Worm (Caenorhabditis elegans) whole organism, mixed stage, embryonic: ENCODE measurements around the gene hap-1.

Experiments
- M03D4.4 ChIP-seq: sonication (generic microtip); optimal IDR thresholded peaks from 2 replicates; lab custom pipeline; 2017; ENCODE audit warnings: mild to moderate bottlenecking, missing genetic modification characterization, missing compliant biosample characterization
- ceh-39 ChIP-seq: fragments of 150-350 bp; optimal IDR thresholded peaks from 2 replicates; lab custom pipeline; 2014; ENCODE audit warnings: missing biosample characterization, missing genetic modification characterization
- ces-1 ChIP-seq: fragments of 150-350 bp; optimal IDR thresholded peaks from 2 replicates; lab custom pipeline; 2014; ENCODE audit warnings: missing biosample characterization, missing genetic modification reagents, missing genetic modification characterization
- drap-1 ChIP-seq: fragments of 200-800 bp; sonication (Bioruptor generic); optimal IDR thresholded peaks from 3 replicates; lab custom pipeline; 2018; ENCODE audit warnings: mild to moderate bottlenecking, missing genetic modification characterization, missing compliant biosample characterization
- elt-1 ChIP-seq: sonication (generic microtip); optimal IDR thresholded peaks from 2 replicates; lab custom pipeline; 2017; ENCODE audit warnings: missing genetic modification characterization, mild to moderate bottlenecking, missing compliant biosample characterization, antibody characterized with exemption, moderate library complexity, borderline replicate concordance; ENCODE audit not compliant: insufficient read depth
- elt-3 ChIP-seq: fragments of 150-350 bp; optimal IDR thresholded peaks from 2 replicates; lab custom pipeline; 2014; ENCODE audit warnings: missing biosample characterization, missing genetic modification characterization
- ham-2 ChIP-seq: fragments of 200-800 bp; sonication (Bioruptor generic); optimal IDR thresholded peaks from 2 replicates; lab custom pipeline; 2018; ENCODE audit warnings: mild to moderate bottlenecking, missing genetic modification characterization, missing compliant biosample characterization
- hlh-1 ChIP-seq: fragments of 150-350 bp; optimal IDR thresholded peaks from 2 replicates; lab custom pipeline; 2014; ENCODE audit warnings: missing biosample characterization, missing genetic modification reagents, missing genetic modification characterization
- lin-13 ChIP-seq: fragments of 150-350 bp; optimal IDR thresholded peaks from 2 replicates; lab custom pipeline; 2014; ENCODE audit warnings: missing biosample characterization, missing genetic modification characterization
- lin-32 ChIP-seq: fragments of 200-800 bp; sonication (Bioruptor generic); optimal IDR thresholded peaks from 2 replicates; lab custom pipeline; 2018; ENCODE audit warnings: mild to moderate bottlenecking, missing genetic modification characterization, missing compliant biosample characterization
- lsy-2 ChIP-seq: fragments of 150-350 bp; optimal IDR thresholded peaks from 2 replicates; lab custom pipeline; 2014; ENCODE audit warnings: missing biosample characterization, missing genetic modification characterization
- mep-1 ChIP-seq: fragments of 150-350 bp; optimal IDR thresholded peaks from 2 replicates; lab custom pipeline; 2017; ENCODE audit warnings: missing biosample characterization, missing genetic modification reagents, missing genetic modification characterization, inconsistent platforms
- mls-2 ChIP-seq: sonication (generic microtip); optimal IDR thresholded peaks from 2 replicates; lab custom pipeline; 2016; ENCODE audit warnings: mild to moderate bottlenecking, missing genetic modification characterization, moderate library complexity, missing compliant biosample characterization
- nhr-237 ChIP-seq: fragments of 150-350 bp; optimal IDR thresholded peaks from 2 replicates; lab custom pipeline; 2014; ENCODE audit warnings: missing biosample characterization, missing genetic modification characterization
- nhr-28 ChIP-seq: fragments of 150-350 bp; optimal IDR thresholded peaks from 2 replicates; lab custom pipeline; 2014; ENCODE audit warnings: missing biosample characterization, missing genetic modification characterization
- nhr-76 ChIP-seq: sonication (generic microtip); optimal IDR thresholded peaks from 2 replicates; lab custom pipeline; 2017; ENCODE audit warnings: missing biosample characterization, missing genetic modification characterization
- pha-4 ChIP-seq: fragments of 150-350 bp; optimal IDR thresholded peaks from 2 replicates; lab custom pipeline; 2018; ENCODE audit warnings: missing biosample characterization, missing genetic modification reagents, missing genetic modification characterization
- sem-2 ChIP-seq: fragments of 200-800 bp; sonication (Bioruptor generic); optimal IDR thresholded peaks from 2 replicates; lab custom pipeline; 2018; ENCODE audit warnings: mild to moderate bottlenecking, missing genetic modification characterization, missing compliant biosample characterization
- snpc-4 ChIP-seq: fragments of 150-350 bp; optimal IDR thresholded peaks from 2 replicates; lab custom pipeline; 2014; ENCODE audit warnings: missing biosample characterization, missing genetic modification characterization
- sptf-1 ChIP-seq: sonication (generic microtip); optimal IDR thresholded peaks from 2 replicates; lab custom pipeline; 2017; ENCODE audit warnings: mild to moderate bottlenecking, missing genetic modification characterization, moderate library complexity, missing compliant biosample characterization
- tbx-8 ChIP-seq: fragments of 200-800 bp; sonication (Bioruptor generic); optimal IDR thresholded peaks from 2 replicates; lab custom pipeline; 2018; ENCODE audit warnings: mild to moderate bottlenecking, missing genetic modification characterization, moderate library complexity, missing compliant biosample characterization
- unc-120 ChIP-seq: sonication (generic microtip); optimal IDR thresholded peaks from 2 replicates; lab custom pipeline; 2017; ENCODE audit warnings: missing genetic modification characterization, missing compliant biosample characterization; ENCODE audit not compliant: poor library complexity, severe bottlenecking
- unc-39 ChIP-seq: fragments of 150-350 bp; optimal IDR thresholded peaks from 2 replicates; lab custom pipeline; 2014; ENCODE audit warnings: missing biosample characterization, missing genetic modification characterization
- unc-62 ChIP-seq: fragments of 150-350 bp; optimal IDR thresholded peaks from 2 replicates; lab custom pipeline; 2014; ENCODE audit warnings: missing biosample characterization, missing genetic modification reagents, missing genetic modification characterization
- zip-8 ChIP-seq: fragments of 150-350 bp; optimal IDR thresholded peaks from 2 replicates; lab custom pipeline; 2014; ENCODE audit warnings: missing biosample characterization, missing genetic modification characterization
- ztf-11 ChIP-seq: fragments of 150-350 bp; optimal IDR thresholded peaks from 2 replicates; lab custom pipeline; 2014; ENCODE audit warnings: missing biosample characterization, missing genetic modification characterization

hap-1 gene

ce11 chrIII:5222777-5223176 lies 41.0 kb upstream of the hap-1 start:
- TF ChIP-seq snpc-4 (tag; lab: Kevin White, UChicago) (no peak), pha-4 (tag; lab: Kevin White, UChicago) (peak; percentile 8)

ce11 chrIII:5224908-5225307 lies 38.8 kb upstream of the hap-1 start:
- TF ChIP-seq mep-1 (tag; lab: Kevin White, UChicago) = no peak
- no peak for TF ChIP-seq unc-62 (GFP tag; lab: Kevin White, UChicago)
- no peak for TF ChIP-seq lin-13 (tag; lab: Kevin White, UChicago)
- TF ChIP-seq lsy-2 = no peak

- TF ChIP-seq pha-4 (tag; lab: Kevin White, UChicago) = no peak
- no peak for TF ChIP-seq lsy-2
- TF ChIP-seq ztf-11 (tag; lab: Kevin White, UChicago) = no peak
- no peak for TF ChIP-seq lin-13 (tag; lab: Kevin White, UChicago)
- TF ChIP-seq sem-2 (GFP tag; lab: Kevin White, UChicago) = no peak
- no peak for TF ChIP-seq sptf-1 (tag; lab: Kevin White, UChicago)
Observed at ce11 chrIII:5225321-5225720, 38.4 kb upstream of the hap-1 start, which contains the start of gene nex-1. nex-1 (plus strand) TSS chrIII:5225621.

- TF ChIP-seq ces-1 = peak; percentile 61
- TF ChIP-seq ceh-39 (tag; lab: Kevin White, UChicago) = peak; percentile 50
- no peak for TF ChIP-seq zip-8 (tag; lab: Kevin White, UChicago)
- TF ChIP-seq nhr-76 (tag; lab: Kevin White, UChicago) = no peak
- TF ChIP-seq lsy-2 = peak; percentile 84
- peak; percentile 66 for TF ChIP-seq sptf-1 (tag; lab: Kevin White, UChicago)
- TF ChIP-seq ham-2 (GFP tag; lab: Kevin White, UChicago) = peak; percentile 90
- TF ChIP-seq unc-39 (tag; lab: Kevin White, UChicago) = no peak
- TF ChIP-seq hlh-1 (tag; lab: Kevin White, UChicago) = peak; percentile 48
- peak; percentile 80 for TF ChIP-seq unc-120 (tag; lab: Kevin White, UChicago)
- TF ChIP-seq drap-1 (GFP tag; lab: Kevin White, UChicago) = peak; percentile 18
- TF ChIP-seq unc-62 (GFP tag; lab: Kevin White, UChicago) = peak; percentile 22
- TF ChIP-seq nhr-237 = peak; percentile 80
- peak; percentile 59 for TF ChIP-seq lin-13 (tag; lab: Kevin White, UChicago)
- peak; percentile 92 for TF ChIP-seq mep-1 (tag; lab: Kevin White, UChicago)
- TF ChIP-seq pha-4 (tag; lab: Kevin White, UChicago) = peak; percentile 61
- TF ChIP-seq tbx-8 (GFP tag; lab: Kevin White, UChicago) = peak; percentile 4
- no peak for TF ChIP-seq sem-2 (GFP tag; lab: Kevin White, UChicago)
Observed at ce11 chrIII:5227831-5228467, 35.8 kb upstream of the hap-1 start, which contains the start of the genes C34E10.12, C34E10.10 and atp-2. C34E10.12 (minus strand) TSS chrIII:5227881. C34E10.10 (minus strand) TSS chrIII:5227884. atp-2 (plus strand) TSS chrIII:5228417.

- TF ChIP-seq lin-32 (GFP tag; lab: Kevin White, UChicago) = no peak
- no peak for TF ChIP-seq hlh-1 (tag; lab: Kevin White, UChicago)
- TF ChIP-seq elt-3 (tag; lab: Kevin White, UChicago) = no peak
- TF ChIP-seq nhr-28 = no peak
- TF ChIP-seq mls-2 (tag; lab: Kevin White, UChicago) = no peak
- no peak for TF ChIP-seq elt-1 (tag; lab: Kevin White, UChicago)
- TF ChIP-seq ceh-39 (tag; lab: Kevin White, UChicago) = no peak
- no peak for TF ChIP-seq sptf-1 (tag; lab: Kevin White, UChicago)
- TF ChIP-seq lsy-2 = no peak
- TF ChIP-seq, all 35 proteins: peak for 0
Observed at ce11 chrIII:5228839-5229238, 34.9 kb upstream of the hap-1 start.

ce11 chrIII:5229511-5230250 lies 34.1 kb upstream of the hap-1 start:
- no peak for TF ChIP-seq unc-120 (tag; lab: Kevin White, UChicago)
- no peak for TF ChIP-seq ham-2 (GFP tag; lab: Kevin White, UChicago)
- TF ChIP-seq ztf-11 (tag; lab: Kevin White, UChicago) = no peak
- no peak for TF ChIP-seq M03D4.4 (tag; lab: Kevin White, UChicago)
- no peak for TF ChIP-seq lin-32 (GFP tag; lab: Kevin White, UChicago)
